Worm (Caenorhabditis elegans) whole organism, L2 larva: Measurements from ENCODE around the gene F32D1.11.

Experiments used
- C34F6.9 ChIP-seq: fragments of 150-350 bp; optimal IDR thresholded peaks from 2 replicates; lab custom pipeline; 2014; ENCODE audit warnings: missing biosample characterization, missing genetic modification characterization
- ama-1 ChIP-seq: fragments of 150-350 bp; optimal IDR thresholded peaks from 2 replicates; lab custom pipeline; 2018; ENCODE audit warnings: inconsistent platforms
- ceh-16 ChIP-seq: fragments of 150-350 bp; optimal IDR thresholded peaks from 2 replicates; lab custom pipeline; 2014; ENCODE audit warnings: missing biosample characterization, missing genetic modification characterization
- egl-27 ChIP-seq: sonication (generic microtip); optimal IDR thresholded peaks from 3 replicates; lab custom pipeline; 2017; ENCODE audit warnings: missing biosample characterization, missing genetic modification reagents, missing genetic modification characterization
- lsy-2 ChIP-seq, 2 experiments: fragments of 150-350 bp in 1 of 2; sonication (generic microtip) in 1 of 2; optimal IDR thresholded peaks; 2 replicates each; lab custom pipeline; 2014 to 2017; ENCODE audit warnings: missing biosample characterization in 2 of 2, missing genetic modification characterization in 2 of 2
- nhr-10 ChIP-seq: sonication (generic microtip); optimal IDR thresholded peaks from 2 replicates; lab custom pipeline; 2017; ENCODE audit warnings: missing biosample characterization, missing genetic modification characterization
- nhr-12 ChIP-seq: fragments of 150-350 bp; optimal IDR thresholded peaks from 2 replicates; lab custom pipeline; 2014; ENCODE audit warnings: missing biosample characterization, missing genetic modification characterization
- nhr-237 ChIP-seq: fragments of 150-350 bp; optimal IDR thresholded peaks from 2 replicates; lab custom pipeline; 2014; ENCODE audit warnings: missing biosample characterization, missing genetic modification characterization
- nhr-77 ChIP-seq: fragments of 150-350 bp; optimal IDR thresholded peaks from 2 replicates; lab custom pipeline; 2014; ENCODE audit warnings: missing biosample characterization, missing genetic modification characterization
- unc-55 ChIP-seq: fragments of 150-350 bp; sonication (generic microtip); optimal IDR thresholded peaks from 3 replicates; lab custom pipeline; 2014; ENCODE audit warnings: missing biosample characterization, missing genetic modification reagents, missing genetic modification characterization

DNA sequence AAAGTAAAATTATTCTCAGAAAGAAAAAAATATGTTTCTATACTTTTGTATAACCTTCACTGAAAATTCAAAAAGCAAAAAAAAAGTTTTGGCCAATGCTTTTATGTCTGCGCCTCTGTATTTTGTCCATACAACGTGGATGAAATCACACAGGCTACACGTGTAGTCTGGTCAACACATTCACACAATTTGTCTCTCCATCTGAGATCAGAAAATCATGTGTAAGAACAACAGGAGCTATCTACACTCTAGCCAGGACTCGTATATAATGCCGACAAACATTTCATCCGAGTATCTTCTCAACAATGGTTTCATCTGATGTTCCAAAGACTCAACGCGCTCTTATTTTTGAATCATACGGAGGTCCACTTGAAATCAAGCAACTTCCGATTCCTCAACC is 39.5 kb downstream of the F32D1.11 start, which contains the start of gene D2063.1:
- TF ChIP-seq egl-27 (tag; lab: Kevin White, UChicago) = no peak
- TF ChIP-seq unc-55 (GFP tag; lab: Kevin White, UChicago) = no peak
- TF ChIP-seq ama-1 = no peak
- TF ChIP-seq nhr-12 (tag; lab: Kevin White, UChicago) = no peak
- no peak for TF ChIP-seq lsy-2 (tag; optimal IDR thresholded peaks at IDR 0.05; lab: Kevin White, UChicago)
- TF ChIP-seq C34F6.9 (tag; lab: Kevin White, UChicago) = no peak
- no peak for TF ChIP-seq nhr-237 (tag; lab: Kevin White, UChicago)
- TF ChIP-seq nhr-77 (tag; lab: Kevin White, UChicago) = no peak
- no peak for TF ChIP-seq ceh-16 (tag; lab: Kevin White, UChicago)
- TF ChIP-seq nhr-10 (tag; lab: Kevin White, UChicago) = no peak
